Worm (Caenorhabditis elegans): ENCODE results near the gene nlp-82.

- TF ChIP-seq mep-1 (tag; optimal IDR thresholded peaks at IDR 0.05) (no peak), jun-1 (tag; optimal IDR thresholded peaks at IDR 0.05) (no peak), arid-1 (GFP tag; conservative IDR thresholded peaks at IDR 0.05) (no peak), attf-4 (tag; optimal IDR thresholded peaks at IDR 0.05) (no peak), lin-1 (GFP tag; IDR thresholded peaks at IDR 0.05) (no peak), nhr-76 (tag; optimal IDR thresholded peaks at IDR 0.05) (no peak), zag-1 (tag; optimal IDR thresholded peaks at IDR 0.05) (no peak), D1046.2 (GFP tag; IDR thresholded peaks at IDR 0.05) (no peak)
These were observed 5.9 kb upstream of the nlp-82 start for ce11 chrII:9260026-9260425.

Measured in whole organism, L4 larva.